Fruit fly (Drosophila melanogaster): ENCODE results near the gene att-ORFB.

- TF ChIP-seq Hr96 (GFP tag; optimal IDR thresholded peaks at IDR 0.05) (no peak), Clk (GFP tag; optimal IDR thresholded peaks at IDR 0.05) (no peak), CG12768 (GFP tag; optimal IDR thresholded peaks at IDR 0.05) (no peak), CG11617 (GFP tag; optimal IDR thresholded peaks at IDR 0.05) (no peak), tj (GFP tag; optimal IDR thresholded peaks at IDR 0.05) (no peak), CG7101 (tag; optimal IDR thresholded peaks at IDR 0.05) (no peak), cic (GFP tag; optimal IDR thresholded peaks at IDR 0.05) (no peak)
Observed at dm6 chr3R:20597407-20598325, 43.5 kb upstream of the att-ORFB start.

Measured in whole organism, adult.